Fruit fly (Drosophila melanogaster): Measurements from ENCODE around the gene CG3473.

DNA sequence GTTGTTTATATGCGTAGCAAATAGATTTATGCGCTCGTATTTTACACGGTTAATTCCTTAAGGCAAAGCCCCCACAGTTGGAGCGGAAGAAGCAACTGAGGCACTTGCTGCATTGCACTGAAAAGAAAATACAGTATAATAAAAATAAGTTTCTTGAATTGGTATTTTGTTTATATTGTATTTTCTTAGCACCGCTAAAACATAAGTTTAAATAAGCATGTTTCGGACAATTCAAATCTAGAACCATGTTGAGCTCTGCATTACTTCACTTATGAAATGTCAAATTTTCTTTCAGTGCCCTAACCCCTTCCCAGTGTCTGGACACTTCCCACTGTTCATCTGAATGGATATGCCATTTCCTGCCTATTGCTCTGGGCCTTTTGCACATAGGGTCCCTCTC lies 11.3 kb upstream of the CG3473 start:
- TF ChIP-seq EcR (GFP tag; optimal IDR thresholded peaks at IDR 0.05) (no peak), CG9948 (tag; optimal IDR thresholded peaks at IDR 0.05) (peak; percentile 59), CG8159 (tag; optimal IDR thresholded peaks at IDR 0.05) (peak; percentile 54), CG17806 (tag; optimal IDR thresholded peaks at IDR 0.05) (peak; percentile 61), CG12605 (GFP tag; IDR thresholded peaks at IDR 0.05) (no peak), CG8301 (tag; optimal IDR thresholded peaks at IDR 0.05) (peak; percentile 35), CG4496 (GFP tag; IDR thresholded peaks at IDR 0.05) (no peak), gl (tag; optimal IDR thresholded peaks at IDR 0.05) (no peak), Pif1A (GFP tag; optimal IDR thresholded peaks at IDR 0.05) (peak; percentile 19), CG13204 (GFP tag; optimal IDR thresholded peaks at IDR 0.05) (no peak), Ets98B (GFP tag; IDR thresholded peaks at IDR 0.05) (no peak)
